Worm (Caenorhabditis elegans) whole organism, early embryonic: Measurements from ENCODE around the gene sto-2.

Experiments
- B0310.2 ChIP-seq: sonication (generic microtip); optimal IDR thresholded peaks from 2 replicates; lab custom pipeline; 2016; ENCODE audit warnings: mild to moderate bottlenecking, missing genetic modification characterization, missing compliant biosample characterization
- F13C5.2 ChIP-seq: sonication (generic microtip); optimal IDR thresholded peaks from 2 replicates; lab custom pipeline; 2017; ENCODE audit warnings: mild to moderate bottlenecking, missing genetic modification characterization, inconsistent platforms, missing compliant biosample characterization
- aly-1 ChIP-seq: sonication (generic microtip); optimal IDR thresholded peaks from 2 replicates; lab custom pipeline; 2016; ENCODE audit warnings: missing genetic modification characterization, missing compliant biosample characterization
- ama-1 ChIP-seq: fragments of 150-350 bp; optimal IDR thresholded peaks from 2 replicates; lab custom pipeline; 2014
- ceh-13 ChIP-seq: fragments of 200-800 bp; sonication (Bioruptor generic); optimal IDR thresholded peaks from 2 replicates; lab custom pipeline; 2018; ENCODE audit warnings: mild to moderate bottlenecking, missing genetic modification characterization, missing compliant biosample characterization
- ceh-36 ChIP-seq: sonication (generic microtip); optimal IDR thresholded peaks from 2 replicates; lab custom pipeline; 2016; ENCODE audit warnings: missing genetic modification characterization, inconsistent platforms, missing compliant biosample characterization
- ets-7 ChIP-seq: sonication (generic microtip); optimal IDR thresholded peaks from 2 replicates; lab custom pipeline; 2016; ENCODE audit warnings: missing genotype, missing genetic modification characterization, missing compliant biosample characterization
- flt-1 ChIP-seq: fragments of 200-800 bp; sonication (Bioruptor generic); IDR thresholded peaks from 2 replicates; pipeline ENCODE4 v1.3.6; 2022; ENCODE audit warnings: missing genetic modification characterization, missing compliant biosample characterization
- hmbx-1 ChIP-seq: sonication (generic microtip); optimal IDR thresholded peaks from 2 replicates; lab custom pipeline; 2016; ENCODE audit warnings: mild to moderate bottlenecking, missing genetic modification characterization, missing compliant biosample characterization
- hmg-4 ChIP-seq: fragments of 200-800 bp; sonication (Bioruptor generic); optimal IDR thresholded peaks from 2 replicates; lab custom pipeline; 2018; ENCODE audit warnings: mild to moderate bottlenecking, missing genetic modification characterization, missing compliant biosample characterization
- hnd-1 ChIP-seq: sonication (generic microtip); optimal IDR thresholded peaks from 2 replicates; lab custom pipeline; 2016; ENCODE audit warnings: missing genetic modification characterization, missing compliant biosample characterization
- pes-1 ChIP-seq: fragments of 200-800 bp; sonication (Bioruptor generic); IDR thresholded peaks from 2 replicates; pipeline ENCODE4 v1.3.6; 2022; ENCODE audit warnings: missing genetic modification reagents, missing genetic modification characterization, missing compliant biosample characterization
- scrt-1 ChIP-seq: fragments of 200-800 bp; sonication (Bioruptor generic); IDR thresholded peaks from 2 replicates; pipeline ENCODE4 v1.3.6; 2022; ENCODE audit warnings: missing genetic modification characterization, missing compliant biosample characterization
- sea-1 ChIP-seq: fragments of 200-800 bp; sonication (Bioruptor generic); conservative IDR thresholded peaks from 2 replicates; pipeline ENCODE4 v1.3.6; 2022; ENCODE audit warnings: missing genetic modification characterization, missing compliant biosample characterization
- tbx-11 ChIP-seq: fragments of 200-800 bp; sonication (Bioruptor generic); IDR thresholded peaks from 2 replicates; pipeline ENCODE4 v1.3.6; 2022; ENCODE audit warnings: missing genetic modification characterization, missing compliant biosample characterization
- tbx-37 ChIP-seq: fragments of 200-800 bp; sonication (Bioruptor generic); conservative IDR thresholded peaks from 2 replicates; pipeline ENCODE4 v1.3.6; 2022; ENCODE audit warnings: missing genetic modification reagents, missing genetic modification characterization, missing compliant biosample characterization
- tra-4 ChIP-seq: sonication (generic microtip); optimal IDR thresholded peaks from 2 replicates; lab custom pipeline; 2017; ENCODE audit warnings: missing genetic modification characterization, missing compliant biosample characterization

Gene sto-2

DNA sequence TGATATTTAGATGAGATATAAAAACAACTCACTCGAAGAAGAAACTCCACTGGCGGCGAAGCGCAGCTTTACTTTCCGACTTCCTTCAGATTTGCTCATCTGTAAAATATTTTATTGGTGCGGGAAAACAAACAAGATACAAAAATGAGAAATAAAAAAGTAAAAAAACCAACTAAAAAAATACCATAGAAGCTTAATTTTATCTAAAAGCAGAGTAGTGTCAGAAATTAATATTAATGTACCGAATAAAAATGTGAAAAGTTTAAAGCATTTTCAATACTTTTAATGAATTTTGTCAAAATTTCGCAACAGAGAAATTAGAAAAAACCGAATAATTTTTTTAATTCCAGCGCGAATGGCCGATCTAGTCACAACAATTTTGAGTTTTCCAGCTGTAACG is at the start of gene sto-2:
Gene sto-2, minus strand, starts transcription at position 101 of the 400 bp plus-strand sequence.
- no peak for TF ChIP-seq tbx-11 (GFP tag; lab: Robert Waterston, UW)
- TF ChIP-seq scrt-1 (GFP tag; lab: Robert Waterston, UW) = no peak
- no peak for TF ChIP-seq hmbx-1 (tag; lab: Kevin White, UChicago)
- TF ChIP-seq sea-1 (GFP tag; lab: Robert Waterston, UW) = no peak
- no peak for TF ChIP-seq ets-7 (tag; lab: Kevin White, UChicago)
- TF ChIP-seq ceh-36 = no peak
- TF ChIP-seq ama-1 = no peak
- TF ChIP-seq tra-4 (tag; lab: Kevin White, UChicago) = no peak
- TF ChIP-seq ceh-13 (GFP tag; lab: Kevin White, UChicago) = no peak
- no peak for TF ChIP-seq F13C5.2 (tag; lab: Kevin White, UChicago)
- TF ChIP-seq hnd-1 = no peak
- TF ChIP-seq B0310.2 (tag; lab: Kevin White, UChicago) = no peak
- no peak for TF ChIP-seq hmg-4 (GFP tag; lab: Kevin White, UChicago)

ce11 chrX:5372638-5373037 is 49.5 kb upstream of the sto-2 start, which contains the start of gene F35C8.8:
F35C8.8 (minus strand) TSS chrX:5372639.
- no peak for TF ChIP-seq ets-7 (tag; lab: Kevin White, UChicago)
- TF ChIP-seq hnd-1 = no peak
- no peak for TF ChIP-seq ceh-13 (GFP tag; lab: Kevin White, UChicago)
- no peak for TF ChIP-seq tbx-11 (GFP tag; lab: Robert Waterston, UW)
- TF ChIP-seq tra-4 (tag; lab: Kevin White, UChicago) = no peak
- no peak for TF ChIP-seq hmbx-1 (tag; lab: Kevin White, UChicago)
- no peak for TF ChIP-seq pes-1 (GFP tag; lab: Robert Waterston, UW)
- no peak for TF ChIP-seq sea-1 (GFP tag; lab: Robert Waterston, UW)
- no peak for TF ChIP-seq aly-1 (tag; lab: Kevin White, UChicago)
- no peak for TF ChIP-seq ama-1
- no peak for TF ChIP-seq B0310.2 (tag; lab: Kevin White, UChicago)
- no peak for TF ChIP-seq flt-1
- TF ChIP-seq ceh-36 = no peak
- TF ChIP-seq hmg-4 (GFP tag; lab: Kevin White, UChicago) = no peak
- TF ChIP-seq scrt-1 (GFP tag; lab: Robert Waterston, UW) = no peak
- TF ChIP-seq tbx-37 (GFP tag; lab: Robert Waterston, UW) = no peak
- no peak for TF ChIP-seq F13C5.2 (tag; lab: Kevin White, UChicago)

DNA sequence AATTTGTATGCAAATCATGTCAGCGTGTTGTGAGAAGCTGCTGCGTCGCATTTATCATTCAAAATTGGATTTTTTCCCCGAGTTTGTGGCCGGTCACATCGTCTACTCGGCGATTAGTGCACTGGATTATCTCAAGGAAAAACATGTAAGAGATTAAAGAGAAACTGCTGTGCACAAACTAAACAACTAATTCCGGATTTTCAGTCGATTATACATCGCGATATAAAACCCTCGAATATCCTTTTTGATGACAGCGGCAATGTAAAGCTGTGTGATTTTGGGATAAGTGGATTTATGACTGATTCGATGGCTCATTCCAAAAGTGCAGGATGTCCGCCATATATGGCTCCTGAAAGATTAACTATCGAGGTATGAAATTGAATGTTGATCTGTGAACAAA is 47.4 kb upstream of the sto-2 start:
- no peak for TF ChIP-seq hmg-4 (GFP tag; lab: Kevin White, UChicago)
- no peak for TF ChIP-seq tbx-11 (GFP tag; lab: Robert Waterston, UW)

- no peak for TF ChIP-seq pes-1 (GFP tag; lab: Robert Waterston, UW)
- TF ChIP-seq flt-1 = no peak
- TF ChIP-seq aly-1 (tag; lab: Kevin White, UChicago) = no peak
- no peak for TF ChIP-seq sea-1 (GFP tag; lab: Robert Waterston, UW)
- no peak for TF ChIP-seq tbx-11 (GFP tag; lab: Robert Waterston, UW)
- TF ChIP-seq ama-1 = no peak
- TF ChIP-seq B0310.2 (tag; lab: Kevin White, UChicago) = no peak
- TF ChIP-seq tra-4 (tag; lab: Kevin White, UChicago) = no peak
- TF ChIP-seq F13C5.2 (tag; lab: Kevin White, UChicago) = no peak
- no peak for TF ChIP-seq tbx-37 (GFP tag; lab: Robert Waterston, UW)
- no peak for TF ChIP-seq scrt-1 (GFP tag; lab: Robert Waterston, UW)
- no peak for TF ChIP-seq hnd-1
- TF ChIP-seq hmbx-1 (tag; lab: Kevin White, UChicago) = no peak
- no peak for TF ChIP-seq ceh-13 (GFP tag; lab: Kevin White, UChicago)
- no peak for TF ChIP-seq hmg-4 (GFP tag; lab: Kevin White, UChicago)
- no peak for TF ChIP-seq ceh-36
- TF ChIP-seq ets-7 (tag; lab: Kevin White, UChicago) = no peak
These were observed 45.0 kb upstream of the sto-2 start, which contains the start of gene jkk-1 for ce11 chrX:5368220-5368619. jkk-1 (plus strand) TSS chrX:5368468.

DNA sequence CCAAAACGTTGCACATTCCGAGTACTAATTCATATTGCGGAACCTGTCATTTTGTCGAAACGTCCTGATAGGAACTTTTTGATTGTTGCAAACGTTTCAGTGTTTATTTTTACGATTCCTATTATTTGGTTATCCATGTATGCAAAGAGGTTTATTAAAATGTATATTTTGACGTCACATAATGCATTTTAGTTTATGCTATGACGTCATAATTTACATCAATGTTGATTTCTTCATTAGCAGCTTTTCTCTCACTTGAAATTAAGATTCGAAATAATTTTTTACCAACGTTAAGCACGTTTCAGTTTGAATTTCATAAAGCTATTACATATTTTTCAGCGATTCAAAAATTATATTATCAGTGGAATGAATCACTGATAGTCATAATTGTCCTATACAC is 43.4 kb upstream of the sto-2 start:
- TF ChIP-seq ceh-13 (GFP tag; lab: Kevin White, UChicago) = no peak
- TF ChIP-seq ets-7 (tag; lab: Kevin White, UChicago) = no peak
- TF ChIP-seq hmg-4 (GFP tag; lab: Kevin White, UChicago) = no peak
- no peak for TF ChIP-seq tbx-11 (GFP tag; lab: Robert Waterston, UW)
- TF ChIP-seq B0310.2 (tag; lab: Kevin White, UChicago) = no peak
- TF ChIP-seq tra-4 (tag; lab: Kevin White, UChicago) = no peak
- TF ChIP-seq hmbx-1 (tag; lab: Kevin White, UChicago) = no peak
- TF ChIP-seq pes-1 (GFP tag; lab: Robert Waterston, UW) = no peak
- TF ChIP-seq scrt-1 (GFP tag; lab: Robert Waterston, UW) = no peak
- no peak for TF ChIP-seq hnd-1
- TF ChIP-seq ama-1 = no peak
- no peak for TF ChIP-seq sea-1 (GFP tag; lab: Robert Waterston, UW)

DNA sequence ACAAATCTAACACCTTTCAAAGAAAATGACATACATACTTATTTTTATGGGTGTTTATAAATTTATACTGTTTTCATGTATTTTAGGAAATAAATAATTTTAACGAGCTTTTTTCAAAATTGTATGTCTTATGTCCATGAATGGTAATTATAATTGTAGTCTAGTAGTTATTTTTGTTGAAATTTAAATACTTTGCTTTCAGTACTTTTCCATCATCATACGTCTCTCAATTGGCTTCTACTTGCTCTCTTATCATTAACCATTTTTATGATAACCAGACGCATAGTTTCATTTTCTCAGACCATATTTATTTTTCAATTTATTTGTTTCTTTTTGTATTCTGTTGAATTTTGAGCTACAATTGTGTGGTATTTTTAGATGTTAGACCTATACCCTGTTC is 42.2 kb upstream of the sto-2 start, which contains the start of gene F35C8.5:
Gene F35C8.5, plus strand, starts transcription at position 377 of the 400 bp plus-strand sequence.
- TF ChIP-seq flt-1 (no peak), sea-1 (GFP tag; lab: Robert Waterston, UW) (no peak), hmbx-1 (tag; lab: Kevin White, UChicago) (no peak), ceh-36 (no peak), tbx-11 (GFP tag; lab: Robert Waterston, UW) (no peak), ama-1 (no peak), aly-1 (tag; lab: Kevin White, UChicago) (no peak), pes-1 (GFP tag; lab: Robert Waterston, UW) (no peak), scrt-1 (GFP tag; lab: Robert Waterston, UW) (no peak), ets-7 (tag; lab: Kevin White, UChicago) (no peak), F13C5.2 (tag; lab: Kevin White, UChicago) (no peak), hmg-4 (GFP tag; lab: Kevin White, UChicago) (no peak), ceh-13 (GFP tag; lab: Kevin White, UChicago) (no peak), hnd-1 (no peak), B0310.2 (tag; lab: Kevin White, UChicago) (no peak), tbx-37 (GFP tag; lab: Robert Waterston, UW) (no peak), tra-4 (tag; lab: Kevin White, UChicago) (no peak)

DNA sequence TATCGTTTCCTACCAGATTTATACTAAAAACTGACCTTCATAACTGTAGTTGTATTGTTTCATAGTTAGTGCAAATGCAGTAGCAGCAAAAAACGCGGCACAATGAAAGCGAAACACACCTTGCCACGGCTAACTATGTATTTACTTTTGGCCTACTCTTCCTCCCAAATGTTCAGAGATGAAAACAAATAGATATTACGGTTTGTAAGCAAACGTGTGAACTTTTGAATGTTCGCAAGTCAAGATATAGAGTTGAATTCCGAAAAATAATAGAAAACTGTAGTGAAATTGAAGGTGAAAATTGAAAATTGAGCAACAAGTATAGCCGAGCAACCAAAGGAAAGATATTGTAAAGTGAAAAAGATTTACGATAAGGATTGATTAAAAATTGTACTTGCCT is 41.0 kb upstream of the sto-2 start, which contains the start of gene chtl-1:
Gene chtl-1, minus strand, starts transcription at position 101 of the 400 bp plus-strand sequence.
- TF ChIP-seq sea-1 (GFP tag; lab: Robert Waterston, UW) (no peak), scrt-1 (GFP tag; lab: Robert Waterston, UW) (no peak), tra-4 (tag; lab: Kevin White, UChicago) (no peak), hnd-1 (no peak), aly-1 (tag; lab: Kevin White, UChicago) (no peak), ceh-13 (GFP tag; lab: Kevin White, UChicago) (no peak), hmg-4 (GFP tag; lab: Kevin White, UChicago) (no peak), B0310.2 (tag; lab: Kevin White, UChicago) (no peak), ama-1 (no peak), ceh-36 (no peak), tbx-37 (GFP tag; lab: Robert Waterston, UW) (no peak), F13C5.2 (tag; lab: Kevin White, UChicago) (no peak), tbx-11 (GFP tag; lab: Robert Waterston, UW) (no peak)
